Fruit fly (Drosophila melanogaster) whole organism, embryonic: ENCODE data around the gene CG33969.

Source experiments
- Asciz ChIP-seq: fragments of 200-800 bp; sonication (Bioruptor generic); optimal IDR thresholded peaks from 2 replicates; lab custom pipeline; 2017; ENCODE audit warnings: missing biosample characterization, mild to moderate bottlenecking, missing genetic modification characterization, missing genetic modification reagents
- Blimp-1 ChIP-seq: fragments of 200-800 bp; sonication (Bioruptor generic); optimal IDR thresholded peaks from 3 replicates; lab custom pipeline; 2018; ENCODE audit warnings: missing biosample characterization, missing genetic modification characterization, mild to moderate bottlenecking, moderate library complexity, missing genetic modification reagents
- Bteb2 ChIP-seq: fragments of 200-800 bp; sonication (Bioruptor generic); optimal IDR thresholded peaks from 2 replicates; lab custom pipeline; 2016; ENCODE audit warnings: missing biosample characterization, missing genetic modification characterization
- CG10565 ChIP-seq: fragments of 200-800 bp; sonication (Bioruptor generic); optimal IDR thresholded peaks from 3 replicates; lab custom pipeline; 2016; ENCODE audit warnings: missing biosample characterization, mild to moderate bottlenecking, missing genetic modification characterization
- CG11456 ChIP-seq: fragments of 200-800 bp; sonication (Bioruptor generic); IDR thresholded peaks from 3 replicates; pipeline ENCODE4 v1.3.6; 2022; ENCODE audit warnings: missing biosample characterization, missing genetic modification characterization
- CG11723 ChIP-seq: fragments of 200-800 bp; sonication (Bioruptor generic); optimal IDR thresholded peaks from 2 replicates; lab custom pipeline; 2017; ENCODE audit warnings: missing biosample characterization, mild to moderate bottlenecking, missing genetic modification characterization
- CG12155 ChIP-seq: fragments of 200-800 bp; sonication (Bioruptor generic); optimal IDR thresholded peaks from 3 replicates; lab custom pipeline; 2016; ENCODE audit warnings: missing biosample characterization, missing genetic modification characterization
- CG12769 ChIP-seq: fragments of 200-800 bp; sonication (Bioruptor generic); optimal IDR thresholded peaks from 2 replicates; lab custom pipeline; 2019; ENCODE audit warnings: missing biosample characterization, mild to moderate bottlenecking, missing genetic modification characterization, moderate library complexity
- CG14667 ChIP-seq: fragments of 200-800 bp; sonication (Bioruptor generic); IDR thresholded peaks from 2 replicates; pipeline ENCODE4 v1.3.6; 2022; ENCODE audit warnings: missing biosample characterization, missing genetic modification characterization
- CG15601 ChIP-seq: fragments of 200-800 bp; sonication (Bioruptor generic); optimal IDR thresholded peaks from 3 replicates; lab custom pipeline; 2019; ENCODE audit warnings: missing biosample characterization, mild to moderate bottlenecking, missing genetic modification characterization, moderate library complexity
- CG1792 ChIP-seq: fragments of 200-800 bp; sonication (Bioruptor generic); optimal IDR thresholded peaks from 2 replicates; lab custom pipeline; 2016; ENCODE audit warnings: missing biosample characterization, missing genetic modification characterization
- CG18262 ChIP-seq: fragments of 200-800 bp; optimal IDR thresholded peaks from 3 replicates; lab custom pipeline; 2019; ENCODE audit warnings: missing biosample characterization, mild to moderate bottlenecking, missing genetic modification characterization, moderate library complexity
- CG2120 ChIP-seq: fragments of 200-800 bp; sonication (Bioruptor generic); optimal IDR thresholded peaks from 3 replicates; lab custom pipeline; 2016; ENCODE audit warnings: missing biosample characterization, missing genetic modification characterization
- CG2678 ChIP-seq: fragments of 200-800 bp; sonication (Bioruptor generic); optimal IDR thresholded peaks from 3 replicates; lab custom pipeline; 2019; ENCODE audit warnings: missing biosample characterization, mild to moderate bottlenecking, missing genetic modification characterization, moderate library complexity
- CG32772 ChIP-seq: fragments of 200-800 bp; sonication (Bioruptor generic); IDR thresholded peaks from 2 replicates; pipeline ENCODE4 v1.3.6; 2022; ENCODE audit warnings: missing biosample characterization, missing genetic modification characterization
- CG5180 ChIP-seq: fragments of 200-800 bp; sonication (Bioruptor generic); optimal IDR thresholded peaks from 3 replicates; lab custom pipeline; 2017; ENCODE audit warnings: missing biosample characterization, missing genetic modification characterization, mild to moderate bottlenecking, moderate library complexity, missing genetic modification reagents
- CG8290 ChIP-seq, 3 experiments: fragments of 200-800 bp; sonication (Bioruptor generic); optimal IDR thresholded peaks; 2 replicates each; lab custom pipeline; 2016 to 2019; ENCODE audit warnings: missing biosample characterization in 3 of 3, missing genetic modification characterization in 3 of 3, mild to moderate bottlenecking in 2 of 3, moderate library complexity in 1 of 3
- D19A ChIP-seq: fragments of 200-800 bp; optimal IDR thresholded peaks from 3 replicates; lab custom pipeline; 2019; ENCODE audit warnings: missing biosample characterization, mild to moderate bottlenecking, missing genetic modification characterization, moderate library complexity
- Deaf1 ChIP-seq: fragments of 200-800 bp; optimal IDR thresholded peaks from 3 replicates; lab custom pipeline; 2019; ENCODE audit warnings: missing biosample characterization, mild to moderate bottlenecking, missing genetic modification characterization, moderate library complexity
- E2f2 ChIP-seq: fragments of 200-800 bp; sonication (Bioruptor generic); IDR thresholded peaks from 2 replicates; pipeline ENCODE4 v1.3.6; 2022; ENCODE audit warnings: missing biosample characterization, missing genetic modification characterization
- Eip74EF ChIP-seq, 2 experiments: fragments of 200-800 bp in 1 of 2; fragments of >200 bp in 1 of 2; sonication (Bioruptor generic) in 1 of 2; optimal IDR thresholded peaks; 2 replicates each; lab custom pipeline; 2017 to 2019; ENCODE audit warnings: missing biosample characterization in 2 of 2, missing genetic modification characterization in 2 of 2, mild to moderate bottlenecking in 1 of 2, moderate library complexity in 1 of 2
- Elba2 ChIP-seq: fragments of 200-800 bp; sonication (Bioruptor generic); optimal IDR thresholded peaks from 3 replicates; lab custom pipeline; 2016; ENCODE audit warnings: missing biosample characterization, missing genetic modification characterization
- Fer3 ChIP-seq: fragments of 200-800 bp; sonication (Bioruptor generic); optimal IDR thresholded peaks from 2 replicates; lab custom pipeline; 2018; ENCODE audit warnings: missing biosample characterization, mild to moderate bottlenecking, missing genetic modification characterization, moderate library complexity
- GATAe ChIP-seq: fragments of 200-800 bp; sonication (Bioruptor generic); conservative IDR thresholded peaks from 2 replicates; pipeline ENCODE4 v1.3.6; 2022; ENCODE audit warnings: missing biosample characterization, missing genetic modification characterization
- HmgZ ChIP-seq: fragments of 200-800 bp; sonication (Bioruptor generic); optimal IDR thresholded peaks from 2 replicates; lab custom pipeline; 2018; ENCODE audit warnings: missing biosample characterization, mild to moderate bottlenecking, missing genetic modification characterization
- Hmr ChIP-seq: fragments of 200-800 bp; sonication (Bioruptor generic); optimal IDR thresholded peaks from 3 replicates; lab custom pipeline; 2017; ENCODE audit warnings: mild to moderate bottlenecking, missing biosample characterization, missing genetic modification reagents, missing genetic modification characterization
- Hr78 ChIP-seq, 2 experiments: fragments of 200-800 bp in 1 of 2; fragments of >200 bp in 1 of 2; sonication (Bioruptor generic) in 1 of 2; optimal IDR thresholded peaks; 2 replicates each; lab custom pipeline; 2017 to 2019; ENCODE audit warnings: missing biosample characterization in 2 of 2, missing genetic modification characterization in 2 of 2, mild to moderate bottlenecking in 1 of 2, moderate library complexity in 1 of 2
- Pdp1 ChIP-seq, 2 experiments: fragments of 200-800 bp; sonication (Bioruptor generic); optimal IDR thresholded peaks; 3 replicates each; lab custom pipeline; 2016; ENCODE audit warnings: missing biosample characterization in 2 of 2, missing genetic modification characterization in 2 of 2, mild to moderate bottlenecking in 1 of 2, moderate library complexity in 1 of 2
- Ravus ChIP-seq: fragments of 200-800 bp; sonication (Bioruptor generic); IDR thresholded peaks from 2 replicates; pipeline ENCODE4 v1.3.6; 2022; ENCODE audit warnings: missing biosample characterization, missing genetic modification characterization
- ab ChIP-seq: fragments of 200-800 bp; sonication (Bioruptor generic); optimal IDR thresholded peaks from 2 replicates; lab custom pipeline; 2016; ENCODE audit warnings: missing biosample characterization, missing genetic modification characterization
- bsh ChIP-seq, 2 experiments: fragments of 200-800 bp; sonication (Bioruptor generic); optimal IDR thresholded peaks; 2 replicates each; lab custom pipeline; 2017 to 2018; ENCODE audit warnings: mild to moderate bottlenecking in 2 of 2, missing biosample characterization in 2 of 2, missing genetic modification characterization in 2 of 2, moderate library complexity in 1 of 2
- ci ChIP-seq: fragments of 200-800 bp; sonication (Bioruptor generic); IDR thresholded peaks from 3 replicates; pipeline ENCODE4 v1.3.6; 2022; ENCODE audit warnings: missing biosample characterization, missing genetic modification characterization
- dimm ChIP-seq: fragments of 200-800 bp; sonication (Bioruptor generic); IDR thresholded peaks from 2 replicates; pipeline ENCODE4 v1.3.6; 2022; ENCODE audit warnings: missing biosample characterization, missing genetic modification characterization
- dysf ChIP-seq: fragments of 200-800 bp; sonication (Bioruptor generic); IDR thresholded peaks from 3 replicates; pipeline ENCODE4 v1.3.6; 2022; ENCODE audit warnings: missing biosample characterization, missing genetic modification characterization
- en ChIP-seq: fragments of 200-800 bp; sonication (Bioruptor generic); optimal IDR thresholded peaks from 2 replicates; lab custom pipeline; 2016; ENCODE audit warnings: missing biosample characterization, missing genetic modification characterization
- exex ChIP-seq: fragments of 200-800 bp; sonication (Bioruptor generic); optimal IDR thresholded peaks from 4 replicates; lab custom pipeline; 2018; ENCODE audit warnings: missing biosample characterization, mild to moderate bottlenecking, missing genetic modification characterization, moderate library complexity
- gem ChIP-seq: fragments of 200-800 bp; sonication (Bioruptor generic); optimal IDR thresholded peaks from 2 replicates; lab custom pipeline; 2019; ENCODE audit warnings: missing biosample characterization, mild to moderate bottlenecking, missing genetic modification characterization, moderate library complexity
- hkb ChIP-seq, 2 experiments: fragments of 200-800 bp in 1 of 2; fragments of >200 bp in 1 of 2; sonication (Bioruptor generic) in 1 of 2; IDR thresholded peaks in 1 of 2; optimal IDR thresholded peaks in 1 of 2; 2 replicates each; pipeline versions ENCODE4 v1.3.6 to Lab custom; 2017 to 2022; ENCODE audit warnings: missing biosample characterization in 1 of 2, missing genetic modification characterization in 1 of 2
- lab ChIP-seq: fragments of 200-800 bp; sonication (Bioruptor generic); optimal IDR thresholded peaks from 3 replicates; lab custom pipeline; 2017; ENCODE audit warnings: missing biosample characterization, missing genetic modification characterization, mild to moderate bottlenecking, moderate library complexity, missing genetic modification reagents
- lilli ChIP-seq: fragments of 200-800 bp; sonication (Bioruptor generic); optimal IDR thresholded peaks from 3 replicates; lab custom pipeline; 2016; ENCODE audit warnings: missing biosample characterization, missing genetic modification characterization
- mirr ChIP-seq: fragments of 200-800 bp; sonication (Bioruptor generic); optimal IDR thresholded peaks from 3 replicates; lab custom pipeline; 2018; ENCODE audit warnings: missing biosample characterization, mild to moderate bottlenecking, missing genetic modification characterization
- nom ChIP-seq: fragments of 200-800 bp; sonication (Bioruptor generic); optimal IDR thresholded peaks from 2 replicates; lab custom pipeline; 2017; ENCODE audit warnings: missing biosample characterization, missing genetic modification characterization, mild to moderate bottlenecking, moderate library complexity, missing genetic modification reagents
- sd ChIP-seq: fragments of 200-800 bp; sonication (Bioruptor generic); optimal IDR thresholded peaks from 3 replicates; lab custom pipeline; 2018; ENCODE audit warnings: missing biosample characterization, mild to moderate bottlenecking, missing genetic modification characterization, moderate library complexity
- sens ChIP-seq: fragments of 200-800 bp; sonication (Bioruptor generic); peaks from one replicate; lab custom pipeline; 2016; ENCODE audit warnings: missing biosample characterization, missing genetic modification characterization
- slp2 ChIP-seq: fragments of 200-800 bp; sonication (Bioruptor generic); optimal IDR thresholded peaks from 2 replicates; lab custom pipeline; 2016; ENCODE audit warnings: missing biosample characterization, missing genetic modification characterization

The CG33969 gene

DNA sequence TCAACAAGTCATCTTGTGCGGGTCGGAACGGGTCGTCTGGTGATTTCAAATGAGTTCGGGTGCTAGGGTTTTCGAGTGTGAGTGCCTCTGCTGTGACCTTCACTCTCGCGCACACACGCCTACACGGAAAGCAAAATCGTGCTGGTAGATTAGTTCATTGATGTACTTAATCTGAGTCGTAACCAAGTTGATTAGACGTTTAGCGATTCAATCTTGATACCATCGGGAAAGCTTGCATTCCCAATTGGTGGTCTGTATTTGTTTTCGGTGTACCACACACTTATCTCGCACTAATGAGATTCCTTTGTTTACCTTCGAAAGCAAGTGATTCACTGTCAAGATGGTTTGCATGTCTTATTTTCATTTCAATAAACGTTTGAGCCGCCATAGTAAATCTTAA is 4.4 kb downstream of the CG33969 start (continued):
- peak; percentile 60 for TF ChIP-seq CG2678 (tag; lab: Kevin White, UChicago)
- TF ChIP-seq CG14667 (GFP tag; lab: Robert Waterston, UW), result no peak; the same call in 1 of the 2 replicates
- TF ChIP-seq CG18262 (tag; lab: Kevin White, UChicago), result no peak

DNA sequence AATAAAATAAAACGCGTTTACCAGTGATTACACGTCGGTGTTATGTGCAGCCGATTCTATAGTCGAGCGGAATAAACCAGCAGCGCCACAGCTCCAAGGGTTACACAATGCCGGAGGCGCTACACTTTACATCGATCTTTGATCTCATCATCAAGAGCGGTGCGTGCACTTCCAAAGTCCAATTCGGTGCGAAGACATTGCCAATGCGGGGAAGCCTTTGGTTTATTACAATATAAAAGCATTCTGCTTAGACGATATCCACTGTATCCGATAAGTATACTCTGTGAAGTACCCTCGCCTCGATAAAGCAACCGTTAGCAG is 5.5 kb downstream of the CG33969 start:
- TF ChIP-seq Fer3 (tag; lab: Kevin White, UChicago) (no peak), bsh (GFP tag; optimal IDR thresholded peaks at IDR 0.05; lab: Kevin White, UChicago) (peak in 1 of 2 experiments; percentile 36), Deaf1 (tag; lab: Kevin White, UChicago) (peak; percentile 12), Blimp-1 (no peak), Eip74EF (GFP tag; optimal IDR thresholded peaks at IDR 0.05; lab: Kevin White, UChicago) (no peak), en (GFP tag; lab: Kevin White, UChicago) (no peak), CG12155 (GFP tag; lab: Kevin White, UChicago) (no peak), CG11723 (GFP tag; lab: Kevin White, UChicago) (no peak), Elba2 (no peak), D19A (tag; lab: Kevin White, UChicago) (no peak), CG15601 (tag; lab: Kevin White, UChicago) (no peak), nom (GFP tag; lab: Kevin White, UChicago) (peak; percentile 75), CG1792 (GFP tag; lab: Kevin White, UChicago) (no peak), CG32772 (GFP tag; lab: Robert Waterston, UW) (no peak), Bteb2 (GFP tag; lab: Kevin White, UChicago) (no peak), ab (GFP tag; lab: Kevin White, UChicago) (no peak), CG11456 (no peak), dimm (GFP tag; lab: Robert Waterston, UW) (no peak), CG5180 (GFP tag; lab: Kevin White, UChicago) (no peak), Pdp1 (GFP tag; optimal IDR thresholded peaks at IDR 0.05; lab: Kevin White, UChicago) (peak in 1 of 2 experiments; percentile 87), CG10565 (no peak), slp2 (GFP tag; lab: Kevin White, UChicago) (no peak), lilli (GFP tag; lab: Kevin White, UChicago) (no peak), gem (tag; lab: Kevin White, UChicago) (no peak)

- peak; percentile 62 for TF ChIP-seq GATAe (GFP tag; lab: Robert Waterston, UW)
- peak; percentile 2 for TF ChIP-seq Hmr
- peak; percentile 77 for TF ChIP-seq exex (tag; lab: Kevin White, UChicago)
- TF ChIP-seq CG2120 (GFP tag; lab: Kevin White, UChicago), result no peak
- TF ChIP-seq HmgZ, result peak; percentile 45
- 0 out of 3 replicates have a peak, but pooled peaks have one; percentile 28 for TF ChIP-seq dysf (GFP tag; lab: Robert Waterston, UW)
- peak; percentile 3 for TF ChIP-seq CG12769 (tag; lab: Kevin White, UChicago)
- no peak for TF ChIP-seq Ravus (GFP tag; lab: Robert Waterston, UW)
- TF ChIP-seq Asciz, result no peak
- TF ChIP-seq CG8290 (GFP tag; optimal IDR thresholded peaks at IDR 0.05; lab: Kevin White, UChicago), result no peak
- TF ChIP-seq CG8290 (tag; optimal IDR thresholded peaks at IDR 0.05; lab: Kevin White, UChicago), result peak in 1 of 2 experiments; percentile 30
- TF ChIP-seq Hr78 (GFP tag; optimal IDR thresholded peaks at IDR 0.05; lab: Kevin White, UChicago), result peak in 1 of 2 experiments; percentile 1
- no peak for TF ChIP-seq hkb (optimal IDR thresholded peaks at IDR 0.05; lab: Kevin White, UChicago)
- 0 out of 2 replicates have a peak, but pooled peaks have one; percentile 14 for TF ChIP-seq hkb (GFP tag; IDR thresholded peaks at IDR 0.05; lab: Robert Waterston, UW)
- peak; percentile 60 for TF ChIP-seq sd (tag; lab: Kevin White, UChicago)
- TF ChIP-seq lab, result peak; percentile 65
- TF ChIP-seq E2f2 (GFP tag; lab: Robert Waterston, UW), result 0 out of 2 replicates have a peak, but pooled peaks have one; percentile 11
- peak; percentile 42 for TF ChIP-seq mirr (GFP tag; lab: Kevin White, UChicago)
- peak; percentile 65 for TF ChIP-seq sens (GFP tag; lab: Kevin White, UChicago)
- 0 out of 3 replicates have a peak, but pooled peaks have one; percentile 25 for TF ChIP-seq ci (GFP tag; lab: Robert Waterston, UW)
Observed at dm6 chr3L:20387038-20387842, 6.1 kb downstream of the CG33969 start.
